Worm (Caenorhabditis elegans) whole organism, young adult: ENCODE results near the gene txdc-17.

Experiments
- B0019.2 ChIP-seq: fragments of 200-800 bp; sonication (Bioruptor generic); conservative IDR thresholded peaks from 2 replicates; pipeline ENCODE4 v1.3.6; 2022; ENCODE audit warnings: missing genetic modification reagents, missing genetic modification characterization, missing compliant biosample characterization
- B0261.1 ChIP-seq: sonication (generic microtip); optimal IDR thresholded peaks from 2 replicates; lab custom pipeline; 2016; ENCODE audit warnings: mild to moderate bottlenecking, missing genetic modification characterization, moderate library complexity, missing compliant biosample characterization
- D2030.7 ChIP-seq: fragments of 200-800 bp; sonication (Bioruptor generic); IDR thresholded peaks from 2 replicates; pipeline ENCODE4 v1.3.6; 2022; ENCODE audit warnings: missing genetic modification reagents, missing genetic modification characterization, missing compliant biosample characterization
- F22D6.2 ChIP-seq: sonication (generic microtip); optimal IDR thresholded peaks from 2 replicates; lab custom pipeline; 2016; ENCODE audit warnings: mild to moderate bottlenecking, missing genetic modification characterization, missing compliant biosample characterization
- F33H1.4 ChIP-seq: fragments of 200-800 bp; sonication (Bioruptor generic); IDR thresholded peaks from 2 replicates; pipeline ENCODE4 v1.3.6; 2022; ENCODE audit warnings: missing genetic modification reagents, missing genetic modification characterization, missing compliant biosample characterization
- F37B4.10 ChIP-seq: fragments of 200-800 bp; sonication (Bioruptor generic); IDR thresholded peaks from 2 replicates; pipeline ENCODE4 v1.3.6; 2022; ENCODE audit warnings: missing genetic modification characterization, missing compliant biosample characterization
- F39B2.1 ChIP-seq: fragments of 200-800 bp; sonication (Bioruptor generic); IDR thresholded peaks from 2 replicates; pipeline ENCODE4 v1.3.6; 2022; ENCODE audit warnings: missing genetic modification reagents, missing genetic modification characterization, missing compliant biosample characterization
- K12H6.12 ChIP-seq: fragments of 200-800 bp; sonication (Bioruptor generic); optimal IDR thresholded peaks from 2 replicates; lab custom pipeline; 2018; ENCODE audit warnings: mild to moderate bottlenecking, missing genetic modification characterization, missing compliant biosample characterization
- T26A5.8 ChIP-seq: sonication (generic microtip); optimal IDR thresholded peaks from 2 replicates; lab custom pipeline; 2016; ENCODE audit warnings: missing genetic modification characterization, missing compliant biosample characterization
- Y53F4B.3 ChIP-seq: fragments of 200-800 bp; sonication (Bioruptor generic); IDR thresholded peaks from 2 replicates; pipeline ENCODE4 v1.3.6; 2022; ENCODE audit warnings: missing genetic modification reagents, missing genetic modification characterization, missing compliant biosample characterization
- Y53G8AR.9 ChIP-seq: fragments of 200-800 bp; sonication (Bioruptor generic); conservative IDR thresholded peaks from 2 replicates; pipeline ENCODE4 v1.3.6; 2022; ENCODE audit warnings: missing genetic modification reagents, missing genetic modification characterization, missing compliant biosample characterization
- Y79H2A.3 ChIP-seq: fragments of 200-800 bp; sonication (Bioruptor generic); conservative IDR thresholded peaks from 2 replicates; pipeline ENCODE4 v1.3.6; 2022; ENCODE audit warnings: missing genetic modification reagents, missing genetic modification characterization, missing compliant biosample characterization
- akir-1 ChIP-seq: fragments of 200-800 bp; sonication (Bioruptor generic); optimal IDR thresholded peaks from 2 replicates; lab custom pipeline; 2018; ENCODE audit warnings: mild to moderate bottlenecking, missing genetic modification characterization, moderate library complexity, missing compliant biosample characterization
- ama-1 ChIP-seq, 3 experiments: fragments of 150-350 bp in 1 of 3; sonication (generic microtip) in 2 of 3; optimal IDR thresholded peaks; 2 replicates each; lab custom pipeline; 2014 to 2018; ENCODE audit warnings: missing biosample characterization in 2 of 3, missing genetic modification characterization in 2 of 3, missing genetic modification reagents in 2 of 3
- aptf-3 ChIP-seq: fragments of 200-800 bp; sonication (Bioruptor generic); IDR thresholded peaks from 2 replicates; pipeline ENCODE4 v1.3.6; 2022; ENCODE audit warnings: missing genetic modification characterization, missing compliant biosample characterization
- atf-7 ChIP-seq: sonication (generic microtip); optimal IDR thresholded peaks from 2 replicates; lab custom pipeline; 2017; ENCODE audit warnings: mild to moderate bottlenecking, missing genetic modification characterization, missing compliant biosample characterization
- athp-1 ChIP-seq: sonication (generic microtip); optimal IDR thresholded peaks from 2 replicates; lab custom pipeline; 2017; ENCODE audit warnings: mild to moderate bottlenecking, missing genetic modification characterization, missing compliant biosample characterization
- attf-3 ChIP-seq: fragments of 200-800 bp; sonication (Bioruptor generic); conservative IDR thresholded peaks from 2 replicates; pipeline ENCODE4 v1.3.6; 2022; ENCODE audit warnings: missing genetic modification reagents, missing genetic modification characterization, missing compliant biosample characterization
- attf-6 ChIP-seq: fragments of 200-800 bp; sonication (Bioruptor generic); IDR thresholded peaks from 2 replicates; pipeline ENCODE4 v1.3.6; 2022; ENCODE audit warnings: missing genetic modification reagents, missing genetic modification characterization, missing compliant biosample characterization
- cebp-1 ChIP-seq, 2 experiments: fragments of 200-800 bp in 1 of 2; sonication (Bioruptor generic) in 1 of 2; sonication (generic microtip) in 1 of 2; IDR thresholded peaks in 1 of 2; optimal IDR thresholded peaks in 1 of 2; 2 replicates each; pipeline versions ENCODE4 v1.3.6 to Lab custom; 2017 to 2022; ENCODE audit warnings: missing compliant biosample characterization in 2 of 2, missing genetic modification characterization in 2 of 2, mild to moderate bottlenecking in 1 of 2, missing genetic modification reagents in 1 of 2, moderate library complexity in 1 of 2
- ceh-27 ChIP-seq: fragments of 200-800 bp; sonication (Bioruptor generic); optimal IDR thresholded peaks from 2 replicates; lab custom pipeline; 2018; ENCODE audit warnings: mild to moderate bottlenecking, missing genetic modification characterization, moderate library complexity, missing compliant biosample characterization
- ceh-79 ChIP-seq: sonication (generic microtip); optimal IDR thresholded peaks from 2 replicates; lab custom pipeline; 2017; ENCODE audit warnings: mild to moderate bottlenecking, missing genetic modification characterization, missing compliant biosample characterization
- dpff-1 ChIP-seq: sonication (generic microtip); optimal IDR thresholded peaks from 2 replicates; lab custom pipeline; 2017; ENCODE audit warnings: mild to moderate bottlenecking, missing genetic modification characterization, missing compliant biosample characterization
- egl-44 ChIP-seq: fragments of 200-800 bp; sonication (Bioruptor generic); IDR thresholded peaks from 2 replicates; pipeline ENCODE4 v1.3.6; 2022; ENCODE audit warnings: missing genetic modification reagents, missing genetic modification characterization, missing compliant biosample characterization
- ets-4 ChIP-seq: fragments of 200-800 bp; sonication (Bioruptor generic); optimal IDR thresholded peaks from 2 replicates; lab custom pipeline; 2018; ENCODE audit warnings: mild to moderate bottlenecking, missing genetic modification characterization, missing compliant biosample characterization
- gei-17 ChIP-seq: fragments of 200-800 bp; sonication (Bioruptor generic); optimal IDR thresholded peaks from 2 replicates; lab custom pipeline; 2018; ENCODE audit warnings: mild to moderate bottlenecking, missing genetic modification characterization, missing compliant biosample characterization
- hlh-26 ChIP-seq: fragments of 200-800 bp; sonication (Bioruptor generic); conservative IDR thresholded peaks from 2 replicates; pipeline ENCODE4 v1.3.6; 2022; ENCODE audit warnings: missing genetic modification reagents, missing genetic modification characterization, missing compliant biosample characterization
- hmg-1.2 ChIP-seq: fragments of 200-800 bp; sonication (Bioruptor generic); IDR thresholded peaks from 2 replicates; pipeline ENCODE4 v1.3.6; 2022; ENCODE audit warnings: missing genetic modification reagents, missing genetic modification characterization, missing compliant biosample characterization
- hrde-1 ChIP-seq: sonication (generic microtip); optimal IDR thresholded peaks from 2 replicates; lab custom pipeline; 2016; ENCODE audit warnings: missing genetic modification characterization, mild to moderate bottlenecking, missing compliant biosample characterization, moderate library complexity, missing genotype, missing genetic modification reagents, borderline replicate concordance
- hsf-1 ChIP-seq: fragments of 200-800 bp; sonication (Bioruptor generic); IDR thresholded peaks from 2 replicates; pipeline ENCODE4 v1.3.6; 2022; ENCODE audit warnings: missing genetic modification reagents, missing genetic modification characterization, missing compliant biosample characterization
- lin-35 ChIP-seq, 3 experiments: fragments of 150-350 bp in 2 of 3; sonication (generic microtip) in 1 of 3; optimal IDR thresholded peaks; 2 replicates each; lab custom pipeline; 2014 to 2018; ENCODE audit warnings: missing biosample characterization in 3 of 3, missing genetic modification characterization in 3 of 3, missing genetic modification reagents in 3 of 3
- lin-54 ChIP-seq: fragments of 200-800 bp; sonication (Bioruptor generic); optimal IDR thresholded peaks from 2 replicates; lab custom pipeline; 2018; ENCODE audit warnings: mild to moderate bottlenecking, missing genetic modification characterization, missing compliant biosample characterization
- lsl-1 ChIP-seq: fragments of 200-800 bp; sonication (Bioruptor generic); optimal IDR thresholded peaks from 2 replicates; lab custom pipeline; 2018; ENCODE audit warnings: mild to moderate bottlenecking, missing genetic modification characterization, moderate library complexity, missing compliant biosample characterization
- lsy-27 ChIP-seq: sonication (generic microtip); optimal IDR thresholded peaks from 2 replicates; lab custom pipeline; 2017; ENCODE audit warnings: missing genetic modification characterization, mild to moderate bottlenecking, missing compliant biosample characterization, antibody characterized with exemption, missing genotype, borderline replicate concordance; ENCODE audit not compliant: insufficient read depth
- madf-10 ChIP-seq: sonication (generic microtip); optimal IDR thresholded peaks from 2 replicates; lab custom pipeline; 2016; ENCODE audit warnings: mild to moderate bottlenecking, missing genetic modification characterization, missing compliant biosample characterization
- mcd-1 ChIP-seq: fragments of 200-800 bp; sonication (Bioruptor generic); IDR thresholded peaks from 2 replicates; pipeline ENCODE4 v1.3.6; 2022; ENCODE audit warnings: missing genetic modification reagents, missing genetic modification characterization, missing compliant biosample characterization
- nhr-179 ChIP-seq: sonication (generic microtip); optimal IDR thresholded peaks from 2 replicates; lab custom pipeline; 2016; ENCODE audit warnings: mild to moderate bottlenecking, missing genetic modification characterization, missing compliant biosample characterization
- pbrm-1 ChIP-seq: fragments of 200-800 bp; sonication (Bioruptor generic); IDR thresholded peaks from 2 replicates; pipeline ENCODE4 v1.3.6; 2022; ENCODE audit warnings: missing genetic modification reagents, missing genetic modification characterization, missing compliant biosample characterization
- pha-4 ChIP-seq: fragments of 150-350 bp; sonication (generic microtip); optimal IDR thresholded peaks from 2 replicates; lab custom pipeline; 2014; ENCODE audit warnings: missing biosample characterization, missing genetic modification reagents, missing genetic modification characterization
- sdz-38 ChIP-seq: sonication (generic microtip); optimal IDR thresholded peaks from 2 replicates; lab custom pipeline; 2016; ENCODE audit warnings: missing genotype, missing genetic modification characterization, missing compliant biosample characterization
- snpc-4 ChIP-seq, 5 experiments: fragments of 150-350 bp in 1 of 5; sonication (generic microtip) in 4 of 5; optimal IDR thresholded peaks; 2 replicates each; lab custom pipeline; 2014 to 2018; ENCODE audit warnings: missing genetic modification characterization in 5 of 5, missing biosample characterization in 3 of 5, antibody characterized with exemption in 2 of 5, mild to moderate bottlenecking in 2 of 5, missing compliant biosample characterization in 2 of 5, missing genotype in 2 of 5, moderate library complexity in 2 of 5, missing genetic modification reagents in 1 of 5
- somi-1 ChIP-seq: fragments of 200-800 bp; sonication (Bioruptor generic); optimal IDR thresholded peaks from 2 replicates; lab custom pipeline; 2018; ENCODE audit warnings: mild to moderate bottlenecking, missing genetic modification characterization, missing compliant biosample characterization
- unc-130 ChIP-seq: sonication (generic microtip); optimal IDR thresholded peaks from 2 replicates; lab custom pipeline; 2016; ENCODE audit warnings: missing genetic modification reagents, missing genetic modification characterization, missing compliant biosample characterization
- ztf-18 ChIP-seq: sonication (generic microtip); optimal IDR thresholded peaks from 2 replicates; lab custom pipeline; 2016; ENCODE audit warnings: missing genotype, mild to moderate bottlenecking, missing genetic modification characterization, missing compliant biosample characterization
- ztf-22 ChIP-seq: fragments of 200-800 bp; sonication (Bioruptor generic); optimal IDR thresholded peaks from 2 replicates; lab custom pipeline; 2018; ENCODE audit warnings: mild to moderate bottlenecking, missing genetic modification characterization, moderate library complexity, missing compliant biosample characterization
- ztf-25 ChIP-seq: fragments of 200-800 bp; sonication (Bioruptor generic); IDR thresholded peaks from 2 replicates; pipeline ENCODE4 v1.3.6; 2022; ENCODE audit warnings: missing genetic modification reagents, missing genetic modification characterization, missing compliant biosample characterization
- ztf-28 ChIP-seq: fragments of 200-800 bp; sonication (Bioruptor generic); IDR thresholded peaks from 2 replicates; pipeline ENCODE4 v1.3.6; 2022; ENCODE audit warnings: missing genetic modification reagents, missing genetic modification characterization, missing compliant biosample characterization

The txdc-17 gene

DNA sequence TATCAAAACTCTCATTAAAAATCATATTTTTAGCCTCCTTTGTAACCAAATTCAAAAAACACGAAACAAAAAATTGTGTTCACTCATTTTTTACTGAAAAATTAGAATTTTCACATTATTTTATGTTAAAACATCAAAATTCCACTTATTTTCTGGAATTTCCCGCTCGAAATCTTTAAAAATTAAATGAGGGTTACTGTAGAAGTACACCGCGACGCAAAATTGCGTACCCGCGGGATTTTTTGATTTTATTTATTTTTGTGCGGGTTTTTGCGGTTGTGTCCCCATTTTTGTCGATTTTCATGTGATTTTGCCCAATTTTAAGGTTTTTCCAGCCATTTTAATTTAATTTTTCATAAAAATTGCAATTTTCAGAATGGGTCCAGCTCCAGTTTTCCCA is 23.9 kb downstream of the txdc-17 start (continued):
- TF ChIP-seq dpff-1 (tag; lab: Kevin White, UChicago) = no peak
- TF ChIP-seq snpc-4 (GFP tag; optimal IDR thresholded peaks at IDR 0.05; lab: Kevin White, UChicago) = no peak
- no peak for TF ChIP-seq snpc-4 (tag; optimal IDR thresholded peaks at IDR 0.05; lab: Kevin White, UChicago)
- peak; percentile 72 for TF ChIP-seq hsf-1 (GFP tag; lab: Robert Waterston, UW)
- no peak for TF ChIP-seq pha-4
- TF ChIP-seq pbrm-1 = no peak
- TF ChIP-seq ceh-79 = no peak
- TF ChIP-seq egl-44 (GFP tag; lab: Robert Waterston, UW) = no peak
- TF ChIP-seq Y53G8AR.9 (GFP tag; lab: Robert Waterston, UW) = 0 out of 2 replicates have a peak, but pooled peaks have one; percentile 21
- no peak for TF ChIP-seq Y53F4B.3 (GFP tag; lab: Robert Waterston, UW)
- TF ChIP-seq hmg-1.2 = peak; percentile 54; the same call in 1 of the 2 replicates
- TF ChIP-seq F33H1.4 (GFP tag; lab: Robert Waterston, UW) = peak; percentile 78
- TF ChIP-seq B0019.2 (GFP tag; lab: Robert Waterston, UW) = peak; percentile 63; the same call in 1 of the 2 replicates
- TF ChIP-seq ceh-27 (GFP tag; lab: Kevin White, UChicago) = no peak
- peak; percentile 83 for TF ChIP-seq D2030.7 (GFP tag; lab: Robert Waterston, UW)
- no peak for TF ChIP-seq hlh-26 (GFP tag; lab: Robert Waterston, UW)
- TF ChIP-seq lin-54 (GFP tag; lab: Kevin White, UChicago) = peak; percentile 80
- no peak for TF ChIP-seq hrde-1 (tag; lab: Kevin White, UChicago)
- no peak for TF ChIP-seq madf-10 (tag; lab: Kevin White, UChicago)
- TF ChIP-seq nhr-179 = no peak
- TF ChIP-seq attf-6 (GFP tag; lab: Robert Waterston, UW) = no peak
- TF ChIP-seq atf-7 (tag; lab: Kevin White, UChicago) = no peak
- TF ChIP-seq B0261.1 (tag; lab: Kevin White, UChicago) = no peak
- TF ChIP-seq ztf-22 = no peak
- no peak for TF ChIP-seq lin-35 (GFP tag; optimal IDR thresholded peaks at IDR 0.05; lab: Kevin White, UChicago)
- TF ChIP-seq athp-1 = no peak
- TF ChIP-seq ztf-18 (tag; lab: Kevin White, UChicago) = no peak
- TF ChIP-seq lsy-27 (tag; lab: Kevin White, UChicago) = no peak
- no peak for TF ChIP-seq F39B2.1 (GFP tag; lab: Robert Waterston, UW)
- no peak for TF ChIP-seq somi-1 (GFP tag; lab: Kevin White, UChicago)
- no peak for TF ChIP-seq akir-1 (GFP tag; lab: Kevin White, UChicago)
- peak; percentile 37; the same call in 1 of the 2 replicates for TF ChIP-seq mcd-1 (GFP tag; lab: Robert Waterston, UW)
- no peak for TF ChIP-seq Y79H2A.3
- no peak for TF ChIP-seq gei-17 (GFP tag; lab: Kevin White, UChicago)
- no peak for TF ChIP-seq K12H6.12 (tag; lab: Kevin White, UChicago)
- TF ChIP-seq ztf-28 (GFP tag; lab: Robert Waterston, UW) = no peak
- no peak for TF ChIP-seq cebp-1 (GFP tag; IDR thresholded peaks at IDR 0.05; lab: Robert Waterston, UW)
- TF ChIP-seq cebp-1 (tag; optimal IDR thresholded peaks at IDR 0.05; lab: Kevin White, UChicago) = no peak
- no peak for TF ChIP-seq F22D6.2 (tag; lab: Kevin White, UChicago)
- TF ChIP-seq aptf-3 (GFP tag; lab: Robert Waterston, UW) = no peak
- no peak for TF ChIP-seq ama-1 (optimal IDR thresholded peaks at IDR 0.05; lab: Kevin White, UChicago)
- no peak for TF ChIP-seq ama-1 (GFP tag; optimal IDR thresholded peaks at IDR 0.05; lab: Kevin White, UChicago)
- peak; percentile 94 for TF ChIP-seq lsl-1 (GFP tag; lab: Kevin White, UChicago)
- TF ChIP-seq sdz-38 (tag; lab: Kevin White, UChicago) = no peak
- no peak for TF ChIP-seq ztf-25 (GFP tag; lab: Robert Waterston, UW)
- no peak for TF ChIP-seq T26A5.8 (tag; lab: Kevin White, UChicago)
- TF ChIP-seq attf-3 (GFP tag; lab: Robert Waterston, UW) = no peak
- TF ChIP-seq unc-130 (GFP tag; lab: Kevin White, UChicago) = peak; percentile 33
- no peak for TF ChIP-seq ets-4 (GFP tag; lab: Kevin White, UChicago)
- TF ChIP-seq F37B4.10 = no peak
